Worm (Caenorhabditis elegans): ENCODE data around the gene kvs-5.

ce11 chrIV:736447-736846 lies at the start of gene kvs-5:
- TF ChIP-seq madf-10 (tag; optimal IDR thresholded peaks at IDR 0.05) (no peak), D2030.7 (GFP tag; IDR thresholded peaks at IDR 0.05) (no peak), aptf-3 (GFP tag; IDR thresholded peaks at IDR 0.05) (no peak), F52B5.7 (tag; optimal IDR thresholded peaks at IDR 0.05) (no peak), lin-40 (tag; optimal IDR thresholded peaks at IDR 0.05) (no peak), cebp-1 (GFP tag; IDR thresholded peaks at IDR 0.05) (no peak), cebp-1 (tag; optimal IDR thresholded peaks at IDR 0.05) (no peak), hsf-1 (GFP tag; IDR thresholded peaks at IDR 0.05) (no peak), pha-4 (tag; optimal IDR thresholded peaks at IDR 0.05) (no peak)

Data from whole organism, young adult.